Worm (Caenorhabditis elegans): ENCODE measurements around the gene nas-31.

The nas-31 gene

DNA sequence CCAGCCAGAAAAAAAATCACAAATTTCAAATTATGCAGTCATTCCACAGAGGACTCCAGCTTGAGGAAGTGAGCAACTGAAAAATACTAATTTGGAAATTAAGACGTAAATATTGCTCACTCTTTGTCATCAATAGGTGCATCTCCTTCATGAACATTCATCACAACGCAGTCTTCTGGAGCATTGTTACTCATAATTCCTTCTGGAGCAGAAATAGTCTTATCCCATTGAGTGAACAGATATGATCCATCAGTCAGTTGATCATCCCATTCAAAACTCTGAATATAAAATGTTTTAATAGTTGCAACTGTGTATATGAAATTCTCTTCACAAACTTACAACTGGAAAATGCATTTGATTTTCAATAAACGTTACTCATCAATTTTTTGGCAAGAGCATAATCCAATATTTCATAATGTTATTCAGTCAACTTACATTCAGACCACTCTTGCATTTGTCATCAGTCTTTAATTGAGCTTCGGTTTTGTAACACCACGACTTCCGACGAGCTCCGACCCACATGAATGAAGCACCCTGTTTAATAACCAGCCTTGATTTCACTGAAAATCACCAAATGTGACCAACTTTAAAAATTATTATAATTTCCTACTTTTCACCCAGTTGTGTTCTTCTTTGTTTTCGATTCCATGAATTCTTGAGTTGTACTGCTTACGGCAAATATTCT lies 32.0 kb upstream of the nas-31 start (continued):
- TF ChIP-seq mxl-1 (tag; optimal IDR thresholded peaks at IDR 0.05), result no peak
- no peak for TF ChIP-seq hmg-1.2 (GFP tag; IDR thresholded peaks at IDR 0.05)
- TF ChIP-seq F33H1.4 (GFP tag; IDR thresholded peaks at IDR 0.05), result no peak
- no peak for TF ChIP-seq madf-8 (GFP tag; conservative IDR thresholded peaks at IDR 0.05)
- TF ChIP-seq rpc-1 (optimal IDR thresholded peaks at IDR 0.05), result no peak
- no peak for TF ChIP-seq rpc-1 (tag; optimal IDR thresholded peaks at IDR 0.05)
- peak in 1 of 3 experiments; percentile 65 for TF ChIP-seq lin-35 (GFP tag; optimal IDR thresholded peaks at IDR 0.05)
- peak; percentile 53 for TF ChIP-seq ztf-26 (tag; optimal IDR thresholded peaks at IDR 0.05)
- TF ChIP-seq T26A5.8 (tag; optimal IDR thresholded peaks at IDR 0.05), result no peak
- TF ChIP-seq bed-2 (GFP tag; IDR thresholded peaks at IDR 0.05), result no peak
- TF ChIP-seq egl-18 (GFP tag; IDR thresholded peaks at IDR 0.05), result no peak
- no peak for TF ChIP-seq atf-7 (tag; optimal IDR thresholded peaks at IDR 0.05)
- TF ChIP-seq nhr-27 (tag; optimal IDR thresholded peaks at IDR 0.05), result no peak
- no peak for TF ChIP-seq lir-1 (GFP tag; conservative IDR thresholded peaks at IDR 0.05)
- TF ChIP-seq madf-10 (tag; optimal IDR thresholded peaks at IDR 0.05), result no peak
- no peak for TF ChIP-seq tlf-1 (GFP tag; optimal IDR thresholded peaks at IDR 0.05)
- TF ChIP-seq lin-40 (tag; optimal IDR thresholded peaks at IDR 0.05), result peak; percentile 55
- no peak for TF ChIP-seq hsf-1 (GFP tag; IDR thresholded peaks at IDR 0.05)
- TF ChIP-seq hmg-20 (GFP tag; IDR thresholded peaks at IDR 0.05), result no peak
- peak; percentile 75; the same call in 1 of the 2 replicates for TF ChIP-seq Y56A3A.18 (GFP tag; IDR thresholded peaks at IDR 0.05)
- peak; percentile 43 for TF ChIP-seq gei-17 (GFP tag; optimal IDR thresholded peaks at IDR 0.05)
- TF ChIP-seq sptf-2 (GFP tag; optimal IDR thresholded peaks at IDR 0.05), result no peak
- TF ChIP-seq F55B11.4 (tag; optimal IDR thresholded peaks at IDR 0.05; ENCODE audit: borderline replicate concordance, insufficient read depth), result no peak
- no peak for TF ChIP-seq ztf-18 (tag; optimal IDR thresholded peaks at IDR 0.05)
- TF ChIP-seq zim-3 (tag; optimal IDR thresholded peaks at IDR 0.05), result no peak
- TF ChIP-seq ekl-4 (GFP tag; IDR thresholded peaks at IDR 0.05), result peak; percentile 70
- TF ChIP-seq ceh-27 (GFP tag; optimal IDR thresholded peaks at IDR 0.05), result no peak
- TF ChIP-seq nfya-1 (tag; optimal IDR thresholded peaks at IDR 0.05; ENCODE audit: borderline replicate concordance, insufficient read depth), result no peak
- TF ChIP-seq lin-54 (GFP tag; optimal IDR thresholded peaks at IDR 0.05), result no peak
- no peak for TF ChIP-seq lag-1 (GFP tag; IDR thresholded peaks at IDR 0.05)
- no peak for TF ChIP-seq F10E7.11 (tag; optimal IDR thresholded peaks at IDR 0.05)
- no peak for TF ChIP-seq nfya-2 (GFP tag; IDR thresholded peaks at IDR 0.05)
- peak; percentile 82 for TF ChIP-seq B0336.3 (GFP tag; IDR thresholded peaks at IDR 0.05)
- no peak for TF ChIP-seq cebp-2 (GFP tag; IDR thresholded peaks at IDR 0.05)
- TF ChIP-seq somi-1 (GFP tag; optimal IDR thresholded peaks at IDR 0.05), result peak; percentile 76
- no peak for TF ChIP-seq Y53F4B.3 (GFP tag; IDR thresholded peaks at IDR 0.05)
- no peak for TF ChIP-seq F57C9.4 (tag; optimal IDR thresholded peaks at IDR 0.05)
- no peak for TF ChIP-seq him-1 (tag; optimal IDR thresholded peaks at IDR 0.05)
- TF ChIP-seq unc-62 (GFP tag; optimal IDR thresholded peaks at IDR 0.05), result no peak
- TF ChIP-seq ZK185.1 (tag; optimal IDR thresholded peaks at IDR 0.05; ENCODE audit: poor library complexity, severe bottlenecking), result no peak
- TF ChIP-seq lin-26 (GFP tag; IDR thresholded peaks at IDR 0.05), result no peak; the same call in 1 of the 2 replicates
- TF ChIP-seq ceh-79 (tag; optimal IDR thresholded peaks at IDR 0.05), result no peak
- TF ChIP-seq nfyb-1 (GFP tag; IDR thresholded peaks at IDR 0.05), result 0 out of 2 replicates have a peak, but pooled peaks have one; percentile 54
- peak; percentile 21 for TF ChIP-seq F52B5.7 (tag; optimal IDR thresholded peaks at IDR 0.05)
- peak; percentile 40 for TF ChIP-seq athp-1 (tag; optimal IDR thresholded peaks at IDR 0.05)
- no peak for TF ChIP-seq T07F8.4 (tag; optimal IDR thresholded peaks at IDR 0.05)
- TF ChIP-seq lsl-1 (GFP tag; optimal IDR thresholded peaks at IDR 0.05), result no peak
- TF ChIP-seq ztf-6 (GFP tag; IDR thresholded peaks at IDR 0.05), result no peak
- TF ChIP-seq let-526 (GFP tag; IDR thresholded peaks at IDR 0.05), result 0 out of 2 replicates have a peak, but pooled peaks have one; percentile 19

Measured in whole organism, young adult.